Worm (Caenorhabditis elegans) whole organism, dauer: ENCODE measurements around the gene pmk-2.
"Not testable (repeated sequence)": the region's sequence is repeated elsewhere in the genome, so short reads cannot be mapped to it uniquely, and the experiment has no call there.

ENCODE experiments used
- unc-62 ChIP-seq: sonication (generic microtip); optimal IDR thresholded peaks from 2 replicates; lab custom pipeline; 2017; ENCODE audit warnings: missing biosample characterization, missing genetic modification reagents, missing genetic modification characterization

pmk-2 gene

ce11 chrIV:8142735-8143550, at the start of gene pmk-2:
Gene pmk-2, plus strand, starts transcription at chrIV:8143500.
- TF ChIP-seq unc-62 (GFP tag; lab: Kevin White, UChicago) = no peak

ce11 chrIV:8096375-8096774, 46.9 kb upstream of the pmk-2 start:
- no peak for TF ChIP-seq unc-62 (GFP tag; lab: Kevin White, UChicago)

- no peak for TF ChIP-seq unc-62 (GFP tag; lab: Kevin White, UChicago)
Observed at ce11 chrIV:8099601-8100000, 43.7 kb upstream of the pmk-2 start, which contains the start of gene Y42H9AR.2. Gene Y42H9AR.2, plus strand, starts transcription at chrIV:8099901.

- no peak for TF ChIP-seq unc-62 (GFP tag; lab: Kevin White, UChicago)
Observed at ce11 chrIV:8102231-8102630, 41.1 kb upstream of the pmk-2 start, which contains the start of gene Y42H9AR.5. Gene Y42H9AR.5, plus strand, starts transcription at chrIV:8102531.

- TF ChIP-seq unc-62 (GFP tag; lab: Kevin White, UChicago) = no peak
Observed at ce11 chrIV:8103196-8103595, 40.1 kb upstream of the pmk-2 start.

- no peak for TF ChIP-seq unc-62 (GFP tag; lab: Kevin White, UChicago)
Observed at ce11 chrIV:8105083-8105482, 38.2 kb upstream of the pmk-2 start.

ce11 chrIV:8107502-8107901, 35.8 kb upstream of the pmk-2 start, which contains the start of gene rabs-5:
Gene rabs-5, minus strand, starts transcription at chrIV:8107602.
- no peak for TF ChIP-seq unc-62 (GFP tag; lab: Kevin White, UChicago)

ce11 chrIV:8112187-8112586, 31.1 kb upstream of the pmk-2 start, which contains the start of gene Y42H9AR.4:
Gene Y42H9AR.4, minus strand, starts transcription at chrIV:8112218.
- TF ChIP-seq unc-62 (GFP tag; lab: Kevin White, UChicago) = no peak

- TF ChIP-seq unc-62 (GFP tag; lab: Kevin White, UChicago) = no peak
Observed at ce11 chrIV:8112646-8113045, 30.7 kb upstream of the pmk-2 start.

ce11 chrIV:8113161-8113560, 30.1 kb upstream of the pmk-2 start, which contains the start of gene Y42H9AR.1:
Gene Y42H9AR.1, plus strand, starts transcription at chrIV:8113393.
- TF ChIP-seq unc-62 (GFP tag; lab: Kevin White, UChicago) = no peak

- TF ChIP-seq unc-62 (GFP tag; lab: Kevin White, UChicago) = no peak
Observed at ce11 chrIV:8114535-8114934, 28.8 kb upstream of the pmk-2 start.

- no peak for TF ChIP-seq unc-62 (GFP tag; lab: Kevin White, UChicago)
Observed at ce11 chrIV:8115462-8115861, 27.8 kb upstream of the pmk-2 start, which contains the start of gene irld-8. Gene irld-8, plus strand, starts transcription at chrIV:8115762.

ce11 chrIV:8118790-8119189, 24.5 kb upstream of the pmk-2 start, which contains the start of gene F42G8.8:
Gene F42G8.8, plus strand, starts transcription at chrIV:8119090.
- TF ChIP-seq unc-62 (GFP tag; lab: Kevin White, UChicago) = no peak

ce11 chrIV:8122349-8122748, 21.0 kb upstream of the pmk-2 start, which contains the start of gene erp-44.3:
Gene erp-44.3, plus strand, starts transcription at chrIV:8122649.
- not testable (repeated sequence) for TF ChIP-seq unc-62 (GFP tag; lab: Kevin White, UChicago)

ce11 chrIV:8126902-8127301, 16.4 kb upstream of the pmk-2 start, which contains the start of gene ceph-41:
Gene ceph-41, plus strand, starts transcription at chrIV:8127202.
- no peak for TF ChIP-seq unc-62 (GFP tag; lab: Kevin White, UChicago)

ce11 chrIV:8127430-8127829, 15.9 kb upstream of the pmk-2 start:
- TF ChIP-seq unc-62 (GFP tag; lab: Kevin White, UChicago) = no peak
